Worm (Caenorhabditis elegans) whole organism, L3 larva: ENCODE data around the gene Y45F10D.6.
A peak's percentile ranks its signal among the peaks of the same experiment; 100 is the strongest.

ENCODE experiments used
- R02D3.7 ChIP-seq: fragments of 150-350 bp; optimal IDR thresholded peaks from 2 replicates; lab custom pipeline; 2014; ENCODE audit warnings: missing biosample characterization, missing genetic modification characterization
- ZK546.5 ChIP-seq: sonication (generic microtip); optimal IDR thresholded peaks from 2 replicates; lab custom pipeline; 2017; ENCODE audit warnings: missing biosample characterization, missing genetic modification characterization
- ama-1 ChIP-seq: fragments of 150-350 bp; optimal IDR thresholded peaks from 2 replicates; lab custom pipeline; 2018
- ceh-16 ChIP-seq: sonication (generic microtip); optimal IDR thresholded peaks from 2 replicates; lab custom pipeline; 2017; ENCODE audit warnings: missing biosample characterization, missing genetic modification characterization
- ceh-28 ChIP-seq: fragments of 150-350 bp; optimal IDR thresholded peaks from 2 replicates; lab custom pipeline; 2014; ENCODE audit warnings: missing biosample characterization, missing genetic modification reagents, missing genetic modification characterization
- ceh-82 ChIP-seq: fragments of 150-350 bp; optimal IDR thresholded peaks from 2 replicates; lab custom pipeline; 2014; ENCODE audit warnings: missing biosample characterization, missing genetic modification characterization
- ceh-9 ChIP-seq: sonication (generic microtip); optimal IDR thresholded peaks from 2 replicates; lab custom pipeline; 2018; ENCODE audit warnings: missing biosample characterization, missing genetic modification characterization
- daf-12 ChIP-seq: fragments of 150-350 bp; optimal IDR thresholded peaks from 2 replicates; lab custom pipeline; 2014; ENCODE audit warnings: missing biosample characterization, missing genetic modification reagents, missing genetic modification characterization
- egl-5 ChIP-seq: fragments of 150-350 bp; optimal IDR thresholded peaks from 2 replicates; lab custom pipeline; 2017; ENCODE audit warnings: missing biosample characterization, missing genetic modification reagents, missing genetic modification characterization, inconsistent platforms
- elt-2 ChIP-seq: sonication (generic microtip); optimal IDR thresholded peaks from 2 replicates; lab custom pipeline; 2016; ENCODE audit warnings: missing genetic modification reagents, mild to moderate bottlenecking, missing genetic modification characterization, missing compliant biosample characterization
- fkh-2 ChIP-seq: fragments of 150-350 bp; optimal IDR thresholded peaks from 2 replicates; lab custom pipeline; 2014; ENCODE audit warnings: missing biosample characterization, missing genetic modification reagents, missing genetic modification characterization
- jun-1 ChIP-seq: fragments of 150-350 bp; optimal IDR thresholded peaks from 2 replicates; lab custom pipeline; 2014; ENCODE audit warnings: missing biosample characterization, missing genetic modification reagents, missing genetic modification characterization
- mdl-1 ChIP-seq: fragments of 150-350 bp; optimal IDR thresholded peaks from 2 replicates; lab custom pipeline; 2014; ENCODE audit warnings: missing biosample characterization, missing genetic modification characterization
- nfya-1 ChIP-seq: sonication (generic microtip); optimal IDR thresholded peaks from 2 replicates; lab custom pipeline; 2017; ENCODE audit warnings: missing genetic modification characterization, mild to moderate bottlenecking, missing compliant biosample characterization, antibody characterized with exemption, moderate library complexity; ENCODE audit not compliant: insufficient read depth
- nhr-11 ChIP-seq: fragments of 150-350 bp; optimal IDR thresholded peaks from 2 replicates; lab custom pipeline; 2014; ENCODE audit warnings: missing biosample characterization, missing genetic modification characterization
- nhr-12 ChIP-seq: fragments of 150-350 bp; optimal IDR thresholded peaks from 2 replicates; lab custom pipeline; 2014; ENCODE audit warnings: missing biosample characterization, missing genetic modification characterization
- nhr-23 ChIP-seq: fragments of 150-350 bp; optimal IDR thresholded peaks from 2 replicates; lab custom pipeline; 2014; ENCODE audit warnings: missing biosample characterization, missing genetic modification reagents, missing genetic modification characterization
- nhr-43 ChIP-seq: sonication (generic microtip); optimal IDR thresholded peaks from 2 replicates; lab custom pipeline; 2016; ENCODE audit warnings: mild to moderate bottlenecking, missing genetic modification characterization, missing compliant biosample characterization; ENCODE audit not compliant: poor library complexity, severe bottlenecking
- nhr-76 ChIP-seq: fragments of 150-350 bp; sonication (generic microtip); optimal IDR thresholded peaks from 5 replicates; lab custom pipeline; 2014; ENCODE audit warnings: missing biosample characterization, missing genetic modification characterization
- pqm-1 ChIP-seq: fragments of 150-350 bp; optimal IDR thresholded peaks from 2 replicates; lab custom pipeline; 2017; ENCODE audit warnings: missing biosample characterization, missing genetic modification characterization, inconsistent platforms
- sea-2 ChIP-seq: fragments of 150-350 bp; sonication (generic microtip); optimal IDR thresholded peaks from 4 replicates; lab custom pipeline; 2014; ENCODE audit warnings: missing biosample characterization, missing genetic modification reagents, missing genetic modification characterization
- tbx-2 ChIP-seq: sonication (generic microtip); optimal IDR thresholded peaks from 2 replicates; lab custom pipeline; 2016; ENCODE audit warnings: mild to moderate bottlenecking, missing genetic modification characterization, missing compliant biosample characterization
- unc-39 ChIP-seq: sonication (generic microtip); optimal IDR thresholded peaks from 4 replicates; lab custom pipeline; 2017; ENCODE audit warnings: missing biosample characterization, missing genetic modification characterization
- unc-62 ChIP-seq: fragments of 150-350 bp; sonication (generic microtip); optimal IDR thresholded peaks from 4 replicates; lab custom pipeline; 2014; ENCODE audit warnings: missing biosample characterization, missing genetic modification reagents, missing genetic modification characterization
- zag-1 ChIP-seq: fragments of 150-350 bp; optimal IDR thresholded peaks from 2 replicates; lab custom pipeline; 2014; ENCODE audit warnings: missing biosample characterization, missing genetic modification characterization

The Y45F10D.6 gene

ce11 chrIV:13755619-13756018 lies 42.1 kb downstream of the Y45F10D.6 start:
- TF ChIP-seq elt-2 (tag; lab: Kevin White, UChicago) (no peak), jun-1 (tag; lab: Kevin White, UChicago) (no peak), pqm-1 (no peak), ama-1 (no peak), R02D3.7 (tag; lab: Kevin White, UChicago) (no peak), nhr-23 (no peak), nhr-43 (tag; lab: Kevin White, UChicago) (no peak), ceh-28 (tag; lab: Kevin White, UChicago) (no peak), unc-62 (GFP tag; lab: Kevin White, UChicago) (no peak), ZK546.5 (tag; lab: Kevin White, UChicago) (no peak), tbx-2 (tag; lab: Kevin White, UChicago) (no peak), fkh-2 (tag; lab: Kevin White, UChicago) (no peak)

ce11 chrIV:13750033-13750432 lies 47.7 kb downstream of the Y45F10D.6 start, which contains the start of gene sorb-1:
Gene sorb-1, plus strand, starts transcription at chrIV:13750333.
- no peak for TF ChIP-seq unc-39 (tag; lab: Kevin White, UChicago)
- TF ChIP-seq ceh-82 (tag; lab: Kevin White, UChicago): no peak
- TF ChIP-seq nhr-23: no peak
- TF ChIP-seq nhr-11 (tag; lab: Kevin White, UChicago): no peak
- TF ChIP-seq mdl-1 (tag; lab: Kevin White, UChicago): no peak
- no peak for TF ChIP-seq nhr-12
- no peak for TF ChIP-seq egl-5 (tag; lab: Kevin White, UChicago)
- TF ChIP-seq nhr-76 (tag; lab: Kevin White, UChicago): no peak
- TF ChIP-seq tbx-2 (tag; lab: Kevin White, UChicago): no peak
- no peak for TF ChIP-seq ceh-9
- TF ChIP-seq daf-12 (tag; lab: Kevin White, UChicago): no peak
- TF ChIP-seq sea-2 (GFP tag; lab: Kevin White, UChicago): no peak
- no peak for TF ChIP-seq zag-1 (tag; lab: Kevin White, UChicago)
- no peak for TF ChIP-seq unc-62 (GFP tag; lab: Kevin White, UChicago)

- TF ChIP-seq nfya-1: peak; percentile 2
- TF ChIP-seq ceh-16 (tag; lab: Kevin White, UChicago): no peak
These were observed 48.9 kb downstream of the Y45F10D.6 start for ce11 chrIV:13748798-13749197.
